Worm (Caenorhabditis elegans) whole organism, mixed stage, embryonic: ENCODE measurements around the gene pyt-1.

Experiments
- blmp-1 ChIP-seq: fragments of 150-350 bp; optimal IDR thresholded peaks from 2 replicates; lab custom pipeline; 2014; ENCODE audit warnings: missing biosample characterization, missing genetic modification characterization
- ceh-39 ChIP-seq: fragments of 150-350 bp; optimal IDR thresholded peaks from 2 replicates; lab custom pipeline; 2014; ENCODE audit warnings: missing biosample characterization, missing genetic modification characterization
- ceh-43 ChIP-seq: fragments of 200-800 bp; sonication (Bioruptor generic); optimal IDR thresholded peaks from 2 replicates; lab custom pipeline; 2018; ENCODE audit warnings: mild to moderate bottlenecking, missing genetic modification characterization, moderate library complexity, missing compliant biosample characterization
- ceh-83 ChIP-seq: fragments of 200-800 bp; sonication (Bioruptor generic); optimal IDR thresholded peaks from 2 replicates; lab custom pipeline; 2018; ENCODE audit warnings: mild to moderate bottlenecking, missing genetic modification characterization, missing compliant biosample characterization
- ces-1 ChIP-seq: fragments of 150-350 bp; optimal IDR thresholded peaks from 2 replicates; lab custom pipeline; 2014; ENCODE audit warnings: missing biosample characterization, missing genetic modification reagents, missing genetic modification characterization
- cnd-1 ChIP-seq: fragments of 200-800 bp; sonication (Bioruptor generic); optimal IDR thresholded peaks from 2 replicates; lab custom pipeline; 2018; ENCODE audit warnings: mild to moderate bottlenecking, missing genetic modification characterization, missing compliant biosample characterization
- elt-1 ChIP-seq: sonication (generic microtip); optimal IDR thresholded peaks from 2 replicates; lab custom pipeline; 2017; ENCODE audit warnings: missing genetic modification characterization, mild to moderate bottlenecking, missing compliant biosample characterization, antibody characterized with exemption, moderate library complexity, borderline replicate concordance; ENCODE audit not compliant: insufficient read depth
- flh-1 ChIP-seq: fragments of 200-800 bp; sonication (Bioruptor generic); optimal IDR thresholded peaks from 2 replicates; lab custom pipeline; 2018; ENCODE audit warnings: mild to moderate bottlenecking, missing genetic modification characterization, moderate library complexity, missing compliant biosample characterization
- ham-2 ChIP-seq: fragments of 200-800 bp; sonication (Bioruptor generic); optimal IDR thresholded peaks from 2 replicates; lab custom pipeline; 2018; ENCODE audit warnings: mild to moderate bottlenecking, missing genetic modification characterization, missing compliant biosample characterization
- hlh-1 ChIP-seq: fragments of 150-350 bp; optimal IDR thresholded peaks from 2 replicates; lab custom pipeline; 2014; ENCODE audit warnings: missing biosample characterization, missing genetic modification reagents, missing genetic modification characterization
- lin-13 ChIP-seq: fragments of 150-350 bp; optimal IDR thresholded peaks from 2 replicates; lab custom pipeline; 2014; ENCODE audit warnings: missing biosample characterization, missing genetic modification characterization
- lin-32 ChIP-seq: fragments of 200-800 bp; sonication (Bioruptor generic); optimal IDR thresholded peaks from 2 replicates; lab custom pipeline; 2018; ENCODE audit warnings: mild to moderate bottlenecking, missing genetic modification characterization, missing compliant biosample characterization
- lsy-2 ChIP-seq: fragments of 150-350 bp; optimal IDR thresholded peaks from 2 replicates; lab custom pipeline; 2014; ENCODE audit warnings: missing biosample characterization, missing genetic modification characterization
- mep-1 ChIP-seq: fragments of 150-350 bp; optimal IDR thresholded peaks from 2 replicates; lab custom pipeline; 2017; ENCODE audit warnings: missing biosample characterization, missing genetic modification reagents, missing genetic modification characterization, inconsistent platforms
- mls-2 ChIP-seq: sonication (generic microtip); optimal IDR thresholded peaks from 2 replicates; lab custom pipeline; 2016; ENCODE audit warnings: mild to moderate bottlenecking, missing genetic modification characterization, moderate library complexity, missing compliant biosample characterization
- nhr-28 ChIP-seq: fragments of 150-350 bp; optimal IDR thresholded peaks from 2 replicates; lab custom pipeline; 2014; ENCODE audit warnings: missing biosample characterization, missing genetic modification characterization
- nhr-76 ChIP-seq: sonication (generic microtip); optimal IDR thresholded peaks from 2 replicates; lab custom pipeline; 2017; ENCODE audit warnings: missing biosample characterization, missing genetic modification characterization
- pha-4 ChIP-seq: fragments of 150-350 bp; optimal IDR thresholded peaks from 2 replicates; lab custom pipeline; 2018; ENCODE audit warnings: missing biosample characterization, missing genetic modification reagents, missing genetic modification characterization
- sem-2 ChIP-seq: fragments of 200-800 bp; sonication (Bioruptor generic); optimal IDR thresholded peaks from 2 replicates; lab custom pipeline; 2018; ENCODE audit warnings: mild to moderate bottlenecking, missing genetic modification characterization, missing compliant biosample characterization
- snpc-4 ChIP-seq: fragments of 150-350 bp; optimal IDR thresholded peaks from 2 replicates; lab custom pipeline; 2014; ENCODE audit warnings: missing biosample characterization, missing genetic modification characterization
- tbx-8 ChIP-seq: fragments of 200-800 bp; sonication (Bioruptor generic); optimal IDR thresholded peaks from 2 replicates; lab custom pipeline; 2018; ENCODE audit warnings: mild to moderate bottlenecking, missing genetic modification characterization, moderate library complexity, missing compliant biosample characterization
- unc-62 ChIP-seq: fragments of 150-350 bp; optimal IDR thresholded peaks from 2 replicates; lab custom pipeline; 2014; ENCODE audit warnings: missing biosample characterization, missing genetic modification reagents, missing genetic modification characterization
- zip-8 ChIP-seq: fragments of 150-350 bp; optimal IDR thresholded peaks from 2 replicates; lab custom pipeline; 2014; ENCODE audit warnings: missing biosample characterization, missing genetic modification characterization
- ztf-11 ChIP-seq: fragments of 150-350 bp; optimal IDR thresholded peaks from 2 replicates; lab custom pipeline; 2014; ENCODE audit warnings: missing biosample characterization, missing genetic modification characterization

Gene pyt-1

ce11 chrV:10248255-10248979, 19.3 kb upstream of the pyt-1 start, which contains the start of gene akt-1:
Gene akt-1 (plus strand): TSS chrV:10248905.
- no peak for TF ChIP-seq tbx-8 (GFP tag; lab: Kevin White, UChicago)
- TF ChIP-seq mep-1 = no peak
- TF ChIP-seq ztf-11 (tag; lab: Kevin White, UChicago) = no peak
- no peak for TF ChIP-seq flh-1

ce11 chrV:10247673-10248239, 18.6 kb upstream of the pyt-1 start:
- TF ChIP-seq nhr-76 (no peak), ces-1 (no peak), elt-1 (tag; lab: Kevin White, UChicago) (no peak), snpc-4 (tag; lab: Kevin White, UChicago) (no peak), ceh-39 (tag; lab: Kevin White, UChicago) (no peak)

- TF ChIP-seq nhr-28 (no peak), pha-4 (tag; lab: Kevin White, UChicago) (peak; percentile 75)
Observed at ce11 chrV:10246967-10247366, 17.8 kb upstream of the pyt-1 start.

- no peak for TF ChIP-seq ceh-43
- peak; percentile 2 for TF ChIP-seq ces-1
- no peak for TF ChIP-seq lin-32 (GFP tag; lab: Kevin White, UChicago)
- TF ChIP-seq hlh-1 (tag; lab: Kevin White, UChicago) = no peak
- no peak for TF ChIP-seq mls-2 (tag; lab: Kevin White, UChicago)
- no peak for TF ChIP-seq blmp-1 (tag; lab: Kevin White, UChicago)
Observed at ce11 chrV:10246443-10246885, 17.3 kb upstream of the pyt-1 start.

ce11 chrV:10245615-10246014, 16.5 kb upstream of the pyt-1 start:
- TF ChIP-seq lsy-2 (tag; lab: Kevin White, UChicago) (no peak), hlh-1 (tag; lab: Kevin White, UChicago) (no peak), ceh-83 (no peak), zip-8 (tag; lab: Kevin White, UChicago) (no peak), lin-13 (tag; lab: Kevin White, UChicago) (no peak), pha-4 (tag; lab: Kevin White, UChicago) (no peak), ham-2 (GFP tag; lab: Kevin White, UChicago) (no peak)
- TF ChIP-seq, all 35 proteins: peak for 0

- TF ChIP-seq ces-1 (no peak), elt-1 (tag; lab: Kevin White, UChicago) (peak; percentile 54)
Observed at ce11 chrV:10244018-10244720, 15.0 kb upstream of the pyt-1 start.

ce11 chrV:10243105-10243504, 14.0 kb upstream of the pyt-1 start, which contains the start of gene C12D8.9:
Gene C12D8.9 (minus strand): TSS chrV:10243205.
- TF ChIP-seq pha-4 (tag; lab: Kevin White, UChicago) = no peak
- TF ChIP-seq sem-2 (GFP tag; lab: Kevin White, UChicago) = no peak
- no peak for TF ChIP-seq tbx-8 (GFP tag; lab: Kevin White, UChicago)
- TF ChIP-seq ceh-43 = no peak
- TF ChIP-seq cnd-1 (tag; lab: Kevin White, UChicago) = no peak
- no peak for TF ChIP-seq ces-1
- TF ChIP-seq blmp-1 (tag; lab: Kevin White, UChicago) = no peak
- TF ChIP-seq ham-2 (GFP tag; lab: Kevin White, UChicago) = no peak
- TF ChIP-seq unc-62 = no peak
- no peak for TF ChIP-seq ztf-11 (tag; lab: Kevin White, UChicago)
- TF ChIP-seq lin-32 (GFP tag; lab: Kevin White, UChicago) = no peak
